Worm (Caenorhabditis elegans): ENCODE results near the gene nhr-219.

DNA sequence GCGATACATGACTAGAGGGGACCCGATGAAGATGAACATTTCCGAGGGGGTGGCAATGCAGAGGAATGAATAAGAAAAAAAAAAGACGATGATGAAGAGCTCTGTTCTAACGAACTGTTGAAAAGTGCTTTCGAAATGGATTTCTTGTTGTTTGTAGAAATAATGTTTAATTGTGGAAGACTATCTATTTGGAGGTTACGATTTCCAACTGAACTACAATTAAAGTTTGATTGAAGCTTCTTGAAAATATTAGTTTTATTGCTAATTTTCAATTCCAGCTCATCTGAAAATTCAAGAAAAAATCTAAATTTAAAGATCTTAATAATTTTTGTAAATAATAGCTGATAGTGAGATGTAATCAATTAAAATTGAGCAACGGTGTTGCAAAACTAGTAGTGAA, 21.5 kb downstream of the nhr-219 start:
- TF ChIP-seq mep-1 (tag; optimal IDR thresholded peaks at IDR 0.05) (no peak), unc-39 (tag; optimal IDR thresholded peaks at IDR 0.05) (no peak), zag-1 (tag; optimal IDR thresholded peaks at IDR 0.05) (no peak), lin-13 (GFP tag; optimal IDR thresholded peaks at IDR 0.05) (no peak)
